Fruit fly (Drosophila melanogaster) whole organism, wandering third instar larva: ENCODE measurements around the gene CG15211.

Experiments
- Jra ChIP-seq: sonication (Bioruptor generic); optimal IDR thresholded peaks from 2 replicates; lab custom pipeline; 2016; ENCODE audit warnings: missing biosample characterization, missing genetic modification characterization
- Mio ChIP-seq: sonication (Bioruptor generic); optimal IDR thresholded peaks from 2 replicates; lab custom pipeline; 2016; ENCODE audit warnings: missing biosample characterization, missing genetic modification characterization
- Sp1 ChIP-seq: fragments of 200-800 bp; sonication (Bioruptor generic); optimal IDR thresholded peaks from 3 replicates; lab custom pipeline; 2019; ENCODE audit warnings: missing biosample characterization, mild to moderate bottlenecking, missing genetic modification characterization, moderate library complexity
- Vsx2 ChIP-seq: fragments of 200-300, 225-300 bp; sonication (Bioruptor generic); optimal IDR thresholded peaks from 2 replicates; lab custom pipeline; 2018; ENCODE audit warnings: missing biosample characterization, missing genetic modification characterization; ENCODE audit not compliant: partially characterized antibody
- h ChIP-seq: fragments of 200-800 bp; sonication (Bioruptor generic); optimal IDR thresholded peaks from 3 replicates; lab custom pipeline; 2016; ENCODE audit warnings: missing biosample characterization, mild to moderate bottlenecking, missing genetic modification characterization
- pan ChIP-seq: fragments of >200 bp; optimal IDR thresholded peaks from 2 replicates; lab custom pipeline; 2017
- rgr ChIP-seq: fragments of 200-800 bp; sonication (Bioruptor generic); optimal IDR thresholded peaks from 3 replicates; lab custom pipeline; 2016; ENCODE audit warnings: missing biosample characterization, mild to moderate bottlenecking, missing genetic modification characterization

DNA sequence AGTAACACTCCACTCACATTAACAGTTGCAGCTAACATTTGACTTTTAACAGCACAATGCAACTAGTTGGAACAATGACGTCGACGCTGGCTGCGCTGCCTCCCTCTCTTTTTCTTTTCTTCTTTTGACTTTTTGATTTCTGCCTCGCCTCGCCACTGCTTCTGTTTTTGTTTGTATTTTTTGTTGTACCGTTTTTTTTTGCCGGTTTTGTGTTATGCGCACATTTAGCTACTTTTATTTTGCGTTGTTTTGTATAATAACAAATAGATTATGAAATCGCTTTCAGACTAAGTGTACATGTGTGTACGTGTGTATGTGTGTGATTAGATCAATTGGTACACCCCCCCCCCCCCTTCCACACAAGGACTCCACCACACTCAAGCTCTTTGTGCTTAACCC lies 29.8 kb upstream of the CG15211 start:
- no peak for TF ChIP-seq Mio (GFP tag; lab: Kevin White, UChicago)
- no peak for TF ChIP-seq Sp1 (GFP tag; lab: Kevin White, UChicago)
- TF ChIP-seq Jra = no peak
- no peak for TF ChIP-seq pan (lab: Kevin White, UChicago)
- TF ChIP-seq h (GFP tag; lab: Kevin White, UChicago) = no peak
- no peak for TF ChIP-seq Vsx2 (GFP tag; lab: Kevin White, UChicago)
- no peak for TF ChIP-seq rgr (GFP tag; lab: Kevin White, UChicago)
